Fruit fly (Drosophila melanogaster) whole organism, prepupa: ENCODE measurements around the gene CG11309.

ENCODE experiments used
- Blimp-1 ChIP-seq: fragments of 200-800 bp; sonication (Bioruptor generic); optimal IDR thresholded peaks from 3 replicates; lab custom pipeline; 2017; ENCODE audit warnings: missing biosample characterization, missing genetic modification characterization, mild to moderate bottlenecking, moderate library complexity, missing genetic modification reagents
- Ets96B ChIP-seq: fragments of 200-800 bp; optimal IDR thresholded peaks from 2 replicates; lab custom pipeline; 2019; ENCODE audit warnings: missing biosample characterization, mild to moderate bottlenecking, missing genetic modification characterization, moderate library complexity

dm6 chr3L:21254524-21254972, 49.9 kb downstream of the CG11309 start:
- TF ChIP-seq Blimp-1 (no peak), Ets96B (tag; lab: Kevin White, UChicago) (no peak)
